Worm (Caenorhabditis elegans) whole organism, midembryonic: ENCODE measurements around the gene pros-1.

Source experiments
- T22C8.4 ChIP-seq: fragments of 200-800 bp; sonication (Bioruptor generic); IDR thresholded peaks from 2 replicates; pipeline ENCODE4 v1.3.6; 2022; ENCODE audit warnings: missing genetic modification characterization, missing compliant biosample characterization
- cog-1 ChIP-seq: sonication (generic microtip); optimal IDR thresholded peaks from 2 replicates; lab custom pipeline; 2016; ENCODE audit warnings: missing genetic modification characterization, missing compliant biosample characterization
- flt-1 ChIP-seq: fragments of 200-800 bp; sonication (Bioruptor generic); IDR thresholded peaks from 2 replicates; pipeline ENCODE4 v1.3.6; 2022; ENCODE audit warnings: missing genetic modification characterization, missing compliant biosample characterization
- klf-2 ChIP-seq: fragments of 200-800 bp; sonication (Bioruptor generic); conservative IDR thresholded peaks from 2 replicates; pipeline ENCODE4 v1.3.6; 2022; ENCODE audit warnings: missing genetic modification reagents, missing genetic modification characterization, missing compliant biosample characterization
- med-1 ChIP-seq: sonication (generic microtip); optimal IDR thresholded peaks from 2 replicates; lab custom pipeline; 2017; ENCODE audit warnings: missing genetic modification characterization, mild to moderate bottlenecking, missing compliant biosample characterization, antibody characterized with exemption, missing genetic modification reagents; ENCODE audit not compliant: insufficient read depth
- ref-1 ChIP-seq: fragments of 200-800 bp; sonication (Bioruptor generic); conservative IDR thresholded peaks from 2 replicates; pipeline ENCODE4 v1.3.6; 2022; ENCODE audit warnings: missing genetic modification reagents, missing genetic modification characterization, missing compliant biosample characterization
- tab-1 ChIP-seq: fragments of 200-800 bp; sonication (Bioruptor generic); IDR thresholded peaks from 2 replicates; pipeline ENCODE4 v1.3.6; 2022; ENCODE audit warnings: missing genetic modification characterization, missing compliant biosample characterization
- ztf-23 ChIP-seq: fragments of 200-800 bp; sonication (Bioruptor generic); IDR thresholded peaks from 2 replicates; pipeline ENCODE4 v1.3.6; 2022; ENCODE audit warnings: missing genetic modification reagents, missing genetic modification characterization, missing compliant biosample characterization
- ztf-29 ChIP-seq: fragments of 200-800 bp; sonication (Bioruptor generic); IDR thresholded peaks from 2 replicates; pipeline ENCODE4 v1.3.6; 2022; ENCODE audit warnings: missing genetic modification reagents, missing genetic modification characterization, missing compliant biosample characterization

ce11 chrIII:8067798-8068197 lies 709 bp downstream of the pros-1 start:
- no peak for TF ChIP-seq ref-1 (GFP tag; lab: Robert Waterston, UW)
- no peak for TF ChIP-seq T22C8.4
- no peak for TF ChIP-seq cog-1
- no peak for TF ChIP-seq med-1
- no peak for TF ChIP-seq tab-1 (GFP tag; lab: Robert Waterston, UW)
- TF ChIP-seq ztf-23 = no peak
- no peak for TF ChIP-seq flt-1 (GFP tag; lab: Robert Waterston, UW)
- no peak for TF ChIP-seq klf-2 (GFP tag; lab: Robert Waterston, UW)
- no peak for TF ChIP-seq ztf-29 (GFP tag; lab: Robert Waterston, UW)
